Worm (Caenorhabditis elegans) whole organism, late embryonic: ENCODE results near the gene math-34.

Source experiments
- C08G9.2 ChIP-seq: sonication (generic microtip); optimal IDR thresholded peaks from 2 replicates; lab custom pipeline; 2016; ENCODE audit warnings: mild to moderate bottlenecking, missing genetic modification characterization, moderate library complexity, missing compliant biosample characterization
- F13H6.1 ChIP-seq: sonication (generic microtip); optimal IDR thresholded peaks from 2 replicates; lab custom pipeline; 2016; ENCODE audit warnings: missing genetic modification characterization, missing compliant biosample characterization
- Y22D7AL.16 ChIP-seq: sonication (generic microtip); optimal IDR thresholded peaks from 2 replicates; lab custom pipeline; 2016; ENCODE audit warnings: missing genetic modification characterization, missing compliant biosample characterization
- ama-1 ChIP-seq: fragments of 150-350 bp; optimal IDR thresholded peaks from 2 replicates; lab custom pipeline; 2014
- ceh-18 ChIP-seq: sonication (generic microtip); optimal IDR thresholded peaks from 2 replicates; lab custom pipeline; 2016; ENCODE audit warnings: missing genetic modification characterization, missing compliant biosample characterization
- ceh-2 ChIP-seq: sonication (generic microtip); optimal IDR thresholded peaks from 2 replicates; lab custom pipeline; 2016; ENCODE audit warnings: missing genotype, missing genetic modification characterization, missing compliant biosample characterization
- ceh-30 ChIP-seq: fragments of 150-350 bp; optimal IDR thresholded peaks from 2 replicates; lab custom pipeline; 2014; ENCODE audit warnings: missing biosample characterization, missing genetic modification characterization
- ceh-31 ChIP-seq: sonication (generic microtip); optimal IDR thresholded peaks from 2 replicates; lab custom pipeline; 2016; ENCODE audit warnings: missing genetic modification characterization, missing compliant biosample characterization
- ceh-34 ChIP-seq: sonication (generic microtip); optimal IDR thresholded peaks from 2 replicates; lab custom pipeline; 2016; ENCODE audit warnings: mild to moderate bottlenecking, missing genetic modification characterization, missing compliant biosample characterization
- ceh-45 ChIP-seq: fragments of 200-800 bp; sonication (Bioruptor generic); IDR thresholded peaks from 2 replicates; pipeline ENCODE4 v1.3.6; 2022; ENCODE audit warnings: missing genetic modification reagents, missing genetic modification characterization, missing compliant biosample characterization
- ceh-48 ChIP-seq: sonication (generic microtip); optimal IDR thresholded peaks from 2 replicates; lab custom pipeline; 2016; ENCODE audit warnings: missing genetic modification characterization, inconsistent platforms, missing compliant biosample characterization
- ceh-6 ChIP-seq: fragments of 200-800 bp; sonication (Bioruptor generic); optimal IDR thresholded peaks from 2 replicates; lab custom pipeline; 2018; ENCODE audit warnings: mild to moderate bottlenecking, missing genetic modification characterization, missing compliant biosample characterization
- dmd-4 ChIP-seq: sonication (generic microtip); optimal IDR thresholded peaks from 2 replicates; lab custom pipeline; 2016; ENCODE audit warnings: borderline replicate concordance, missing genetic modification characterization, missing compliant biosample characterization
- dve-1 ChIP-seq: sonication (generic microtip); optimal IDR thresholded peaks from 2 replicates; lab custom pipeline; 2017; ENCODE audit warnings: antibody characterized with exemption, mild to moderate bottlenecking, missing genetic modification characterization, missing compliant biosample characterization
- elt-4 ChIP-seq: sonication (generic microtip); optimal IDR thresholded peaks from 2 replicates; lab custom pipeline; 2016; ENCODE audit warnings: missing genetic modification characterization, missing compliant biosample characterization
- ets-4 ChIP-seq: sonication (generic microtip); optimal IDR thresholded peaks from 2 replicates; lab custom pipeline; 2016; ENCODE audit warnings: missing genetic modification characterization, missing compliant biosample characterization
- eyg-1 ChIP-seq: sonication (generic microtip); optimal IDR thresholded peaks from 2 replicates; lab custom pipeline; 2016; ENCODE audit warnings: missing genotype, missing genetic modification characterization, missing compliant biosample characterization
- gmeb-2 ChIP-seq: sonication (generic microtip); optimal IDR thresholded peaks from 2 replicates; lab custom pipeline; 2016; ENCODE audit warnings: missing genetic modification characterization, inconsistent platforms, missing compliant biosample characterization
- hlh-15 ChIP-seq: sonication (generic microtip); optimal IDR thresholded peaks from 2 replicates; lab custom pipeline; 2016; ENCODE audit warnings: missing genetic modification characterization, missing compliant biosample characterization
- hlh-8 ChIP-seq: sonication (generic microtip); optimal IDR thresholded peaks from 2 replicates; lab custom pipeline; 2016; ENCODE audit warnings: missing genotype, missing genetic modification characterization, missing compliant biosample characterization
- lim-6 ChIP-seq: sonication (generic microtip); optimal IDR thresholded peaks from 2 replicates; lab custom pipeline; 2016; ENCODE audit warnings: missing genetic modification characterization, missing compliant biosample characterization
- lin-11 ChIP-seq: fragments of 200-800 bp; sonication (Bioruptor generic); optimal IDR thresholded peaks from 2 replicates; lab custom pipeline; 2018; ENCODE audit warnings: mild to moderate bottlenecking, missing genetic modification characterization, missing compliant biosample characterization
- madf-2 ChIP-seq: sonication (generic microtip); optimal IDR thresholded peaks from 2 replicates; lab custom pipeline; 2017; ENCODE audit warnings: missing genetic modification characterization, missing compliant biosample characterization
- mec-3 ChIP-seq: sonication (generic microtip); optimal IDR thresholded peaks from 2 replicates; lab custom pipeline; 2016; ENCODE audit warnings: borderline replicate concordance, missing genetic modification characterization, missing compliant biosample characterization
- nfya-1 ChIP-seq: sonication (generic microtip); optimal IDR thresholded peaks from 2 replicates; lab custom pipeline; 2017; ENCODE audit warnings: missing genetic modification characterization, mild to moderate bottlenecking, missing compliant biosample characterization, antibody characterized with exemption, moderate library complexity
- nhr-232 ChIP-seq: sonication (generic microtip); optimal IDR thresholded peaks from 2 replicates; lab custom pipeline; 2016; ENCODE audit warnings: missing genetic modification characterization, missing compliant biosample characterization
- pag-3 ChIP-seq: sonication (generic microtip); optimal IDR thresholded peaks from 2 replicates; lab custom pipeline; 2016; ENCODE audit warnings: missing compliant biosample characterization, missing genetic modification characterization, borderline replicate concordance
- pha-4 ChIP-seq: fragments of 150-350 bp; optimal IDR thresholded peaks from 2 replicates; lab custom pipeline; 2018; ENCODE audit warnings: missing biosample characterization, missing genetic modification reagents, missing genetic modification characterization
- pqm-1 ChIP-seq: sonication (generic microtip); optimal IDR thresholded peaks from 2 replicates; lab custom pipeline; 2016; ENCODE audit warnings: missing genetic modification characterization, missing compliant biosample characterization
- pros-1 ChIP-seq: fragments of 150-350 bp; optimal IDR thresholded peaks from 2 replicates; lab custom pipeline; 2014; ENCODE audit warnings: missing biosample characterization, missing genetic modification reagents, missing genetic modification characterization
- ref-2 ChIP-seq: sonication (generic microtip); optimal IDR thresholded peaks from 2 replicates; lab custom pipeline; 2016; ENCODE audit warnings: missing genetic modification characterization, missing compliant biosample characterization
- sox-2 ChIP-seq: fragments of 200-800 bp; sonication (Bioruptor generic); IDR thresholded peaks from 2 replicates; pipeline ENCODE4 v1.3.6; 2022; ENCODE audit warnings: missing genetic modification reagents, missing genetic modification characterization, missing compliant biosample characterization
- syd-9 ChIP-seq: sonication (generic microtip); optimal IDR thresholded peaks from 2 replicates; lab custom pipeline; 2016; ENCODE audit warnings: mild to moderate bottlenecking, missing genetic modification characterization, moderate library complexity, missing compliant biosample characterization
- tbx-2 ChIP-seq: sonication (generic microtip); optimal IDR thresholded peaks from 2 replicates; lab custom pipeline; 2016; ENCODE audit warnings: missing genetic modification characterization, missing compliant biosample characterization
- tbx-7 ChIP-seq: sonication (generic microtip); optimal IDR thresholded peaks from 2 replicates; lab custom pipeline; 2016; ENCODE audit warnings: missing genotype, missing genetic modification characterization, missing compliant biosample characterization
- unc-3 ChIP-seq, 2 experiments: fragments of 200-800 bp in 1 of 2; sonication (Bioruptor generic) in 1 of 2; sonication (generic microtip) in 1 of 2; conservative IDR thresholded peaks in 1 of 2; optimal IDR thresholded peaks in 1 of 2; 2 replicates each; pipeline versions ENCODE4 v1.3.6 to Lab custom; 2016 to 2022; ENCODE audit warnings: missing compliant biosample characterization in 2 of 2, missing genetic modification characterization in 2 of 2, missing genetic modification reagents in 1 of 2
- unc-55 ChIP-seq: sonication (generic microtip); optimal IDR thresholded peaks from 2 replicates; lab custom pipeline; 2017; ENCODE audit warnings: missing biosample characterization, missing genetic modification reagents, missing genetic modification characterization
- unc-86 ChIP-seq: sonication (generic microtip); optimal IDR thresholded peaks from 2 replicates; lab custom pipeline; 2016; ENCODE audit warnings: missing genetic modification characterization, missing compliant biosample characterization
- zip-5 ChIP-seq: sonication (generic microtip); optimal IDR thresholded peaks from 2 replicates; lab custom pipeline; 2016; ENCODE audit warnings: missing genetic modification characterization, missing compliant biosample characterization

The math-34 gene

DNA sequence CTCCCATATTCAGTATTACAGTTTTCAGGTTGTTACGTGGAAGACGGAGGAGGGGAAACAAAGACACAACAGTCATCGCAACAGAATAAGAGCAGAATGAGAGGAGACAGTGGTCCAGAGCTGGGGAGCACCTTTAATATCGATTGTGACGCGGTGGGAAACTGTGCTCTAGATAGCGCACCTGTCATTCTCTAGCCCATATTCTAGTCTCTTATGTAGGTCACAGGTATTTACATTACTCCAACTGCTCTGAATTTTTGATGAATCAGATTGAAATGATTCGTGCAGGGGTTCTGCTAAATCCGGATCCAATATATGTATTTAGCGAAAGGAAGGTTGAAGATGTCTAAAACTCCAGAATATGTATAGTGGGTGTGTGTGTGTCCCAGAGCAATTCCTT, 13.5 kb downstream of the math-34 start, which contains the start of gene fbxb-41:
Gene fbxb-41, minus strand, starts transcription at position 101 of the 400 bp plus-strand sequence.
- no peak for TF ChIP-seq pag-3 (tag; lab: Kevin White, UChicago)
- no peak for TF ChIP-seq unc-3 (GFP tag; conservative IDR thresholded peaks at IDR 0.05; lab: Robert Waterston, UW)
- TF ChIP-seq unc-3 (tag; optimal IDR thresholded peaks at IDR 0.05; lab: Kevin White, UChicago), result no peak
- TF ChIP-seq mec-3, result no peak
- no peak for TF ChIP-seq madf-2 (tag; lab: Kevin White, UChicago)
- TF ChIP-seq ceh-6 (GFP tag; lab: Kevin White, UChicago), result no peak
- TF ChIP-seq pros-1, result no peak
- no peak for TF ChIP-seq ceh-18 (tag; lab: Kevin White, UChicago)
- no peak for TF ChIP-seq pqm-1
- TF ChIP-seq unc-55 (GFP tag; lab: Kevin White, UChicago), result no peak
- TF ChIP-seq F13H6.1 (tag; lab: Kevin White, UChicago), result no peak
- TF ChIP-seq gmeb-2 (tag; lab: Kevin White, UChicago), result no peak

DNA sequence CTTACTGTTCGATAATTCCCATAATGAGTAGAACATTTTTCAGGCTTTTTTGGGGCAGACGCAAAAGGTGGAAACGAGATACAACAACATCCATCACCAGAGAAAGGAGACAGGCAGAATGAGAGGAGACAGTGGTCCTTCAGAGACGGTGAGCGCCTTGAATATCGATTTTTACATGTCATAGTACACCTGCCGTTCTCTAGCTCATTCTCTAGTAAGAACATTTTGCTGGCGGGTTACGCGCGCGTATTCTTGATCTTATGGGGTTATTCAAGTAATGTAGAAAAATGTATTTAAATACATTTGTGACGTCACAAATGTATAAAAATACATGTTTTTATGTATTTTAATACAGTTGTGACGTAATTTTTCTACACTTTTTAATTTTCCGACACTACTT, 15.2 kb downstream of the math-34 start, which contains the start of gene fbxb-45:
Gene fbxb-45, minus strand, starts transcription at position 101 of the 400 bp plus-strand sequence.
- peak; percentile 9 for TF ChIP-seq ceh-48 (tag; lab: Kevin White, UChicago)

DNA sequence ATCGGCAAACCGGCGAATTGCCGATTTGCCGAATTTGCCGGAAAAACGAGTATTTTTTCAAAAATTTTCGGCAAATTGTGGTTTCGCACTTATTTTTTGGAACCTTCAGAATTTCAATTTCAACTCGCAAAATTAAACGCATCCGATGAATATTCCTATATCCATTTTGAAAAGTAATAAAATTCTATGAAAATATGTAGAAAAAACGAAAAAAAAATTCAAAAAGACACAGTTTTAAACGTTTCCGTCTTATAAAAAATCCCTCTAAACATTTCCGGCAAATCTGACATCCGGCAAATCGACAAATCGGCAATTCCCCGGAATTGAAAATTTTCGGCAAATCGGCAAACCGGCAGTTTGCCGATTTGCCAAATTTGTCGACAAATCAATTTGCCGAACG, 16.9 kb downstream of the math-34 start, which contains the start of gene str-148:
Gene str-148, plus strand, starts transcription at position 301 of the 400 bp plus-strand sequence.
- no peak for TF ChIP-seq ceh-2
- TF ChIP-seq zip-5 (tag; lab: Kevin White, UChicago), result no peak
- no peak for TF ChIP-seq lin-11 (tag; lab: Kevin White, UChicago)
- TF ChIP-seq tbx-2 (tag; lab: Kevin White, UChicago), result no peak
- TF ChIP-seq ets-4, result no peak
- TF ChIP-seq Y22D7AL.16 (tag; lab: Kevin White, UChicago), result no peak
- TF ChIP-seq ref-2 (tag; lab: Kevin White, UChicago), result no peak
- TF ChIP-seq pag-3 (tag; lab: Kevin White, UChicago), result no peak
- TF ChIP-seq syd-9, result no peak
- no peak for TF ChIP-seq pqm-1
- no peak for TF ChIP-seq dve-1 (tag; lab: Kevin White, UChicago)
- TF ChIP-seq ceh-30 (tag; lab: Kevin White, UChicago), result no peak
- TF ChIP-seq ceh-31 (tag; lab: Kevin White, UChicago), result no peak
- TF ChIP-seq unc-55 (GFP tag; lab: Kevin White, UChicago), result no peak
- TF ChIP-seq elt-4 (tag; lab: Kevin White, UChicago), result no peak
- TF ChIP-seq C08G9.2 (tag; lab: Kevin White, UChicago), result no peak

DNA sequence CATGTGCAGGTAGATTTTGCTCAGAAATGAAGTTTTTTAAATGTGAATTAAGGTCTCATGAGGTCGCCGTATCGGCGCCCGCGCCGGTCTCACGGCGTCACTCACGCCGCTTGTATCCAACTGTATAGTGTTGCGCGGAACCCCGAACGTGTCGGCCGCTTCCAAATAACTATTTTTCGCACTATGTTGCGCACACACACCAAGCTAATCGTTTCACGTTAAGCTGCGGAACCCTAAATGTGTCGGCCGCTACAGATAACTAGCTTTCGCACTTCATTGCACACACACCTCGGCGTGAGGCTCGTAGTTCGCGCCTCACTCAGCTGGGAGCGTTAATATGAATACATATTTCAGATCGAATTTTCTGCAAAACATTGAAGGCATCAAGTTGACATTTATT, 18.2 kb downstream of the math-34 start:
- TF ChIP-seq ceh-18 (tag; lab: Kevin White, UChicago) (no peak), sox-2 (no peak), hlh-8 (no peak), eyg-1 (tag; lab: Kevin White, UChicago) (no peak), ceh-34 (tag; lab: Kevin White, UChicago) (no peak), nhr-232 (no peak), nfya-1 (tag; lab: Kevin White, UChicago) (no peak), F13H6.1 (tag; lab: Kevin White, UChicago) (no peak), dmd-4 (tag; lab: Kevin White, UChicago) (no peak), tbx-7 (tag; lab: Kevin White, UChicago) (no peak), ama-1 (lab: Kevin White, UChicago) (no peak), hlh-15 (tag; lab: Kevin White, UChicago) (no peak), lim-6 (no peak), ref-2 (tag; lab: Kevin White, UChicago) (no peak), tbx-2 (tag; lab: Kevin White, UChicago) (no peak), unc-86 (tag; lab: Kevin White, UChicago) (no peak), pha-4 (tag; lab: Kevin White, UChicago) (no peak), ceh-45 (GFP tag; lab: Robert Waterston, UW) (no peak)
